Worm (Caenorhabditis elegans) whole organism, young adult: ENCODE measurements around the gene oac-10.

Source experiments
- Y53G8AR.9 ChIP-seq: fragments of 200-800 bp; sonication (Bioruptor generic); conservative IDR thresholded peaks from 2 replicates; pipeline ENCODE4 v1.3.6; 2022; ENCODE audit warnings: missing genetic modification reagents, missing genetic modification characterization, missing compliant biosample characterization
- pha-4 ChIP-seq: fragments of 150-350 bp; sonication (generic microtip); optimal IDR thresholded peaks from 2 replicates; lab custom pipeline; 2014; ENCODE audit warnings: missing biosample characterization, missing genetic modification reagents, missing genetic modification characterization
- sea-2 ChIP-seq: fragments of 200-800 bp; sonication (Bioruptor generic); IDR thresholded peaks from 2 replicates; pipeline ENCODE4 v1.3.6; 2022; ENCODE audit warnings: missing genetic modification characterization, missing compliant biosample characterization

- TF ChIP-seq sea-2 (no peak), Y53G8AR.9 (GFP tag; lab: Robert Waterston, UW) (no peak), pha-4 (tag; lab: Kevin White, UChicago) (no peak)
Observed at ce11 chrII:3835915-3836314, 33.8 kb upstream of the oac-10 start, which contains the start of gene oac-4.
